Worm (Caenorhabditis elegans): ENCODE measurements around the gene C25H3.14.

The C25H3.14 gene

DNA sequence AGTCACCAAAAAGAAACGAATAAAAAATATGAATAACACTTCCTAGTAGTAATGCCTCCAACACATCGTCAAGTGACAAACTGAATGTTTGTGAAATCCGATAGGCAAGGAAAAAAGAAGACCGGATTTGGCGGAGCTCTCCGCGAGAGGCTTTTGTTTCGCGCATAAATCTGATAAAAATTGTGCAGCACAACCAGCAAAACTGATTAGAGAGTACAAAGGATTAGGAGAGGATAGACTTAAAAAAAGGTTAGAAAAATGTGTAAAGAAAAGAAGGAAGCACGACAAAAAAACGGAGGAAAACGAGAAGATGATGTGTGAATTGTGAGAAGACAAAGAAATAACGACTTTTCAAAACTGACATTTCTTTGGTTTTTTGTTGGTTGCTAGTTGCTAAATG lies 32.8 kb downstream of the C25H3.14 start, which contains the start of gene rab-3:
Gene rab-3 (minus strand): TSS at position 147 of the 400 bp plus-strand sequence.
- TF ChIP-seq fos-1 (tag; optimal IDR thresholded peaks at IDR 0.05) (no peak), fkh-10 (GFP tag; optimal IDR thresholded peaks at IDR 0.05) (peak; percentile 66)

DNA sequence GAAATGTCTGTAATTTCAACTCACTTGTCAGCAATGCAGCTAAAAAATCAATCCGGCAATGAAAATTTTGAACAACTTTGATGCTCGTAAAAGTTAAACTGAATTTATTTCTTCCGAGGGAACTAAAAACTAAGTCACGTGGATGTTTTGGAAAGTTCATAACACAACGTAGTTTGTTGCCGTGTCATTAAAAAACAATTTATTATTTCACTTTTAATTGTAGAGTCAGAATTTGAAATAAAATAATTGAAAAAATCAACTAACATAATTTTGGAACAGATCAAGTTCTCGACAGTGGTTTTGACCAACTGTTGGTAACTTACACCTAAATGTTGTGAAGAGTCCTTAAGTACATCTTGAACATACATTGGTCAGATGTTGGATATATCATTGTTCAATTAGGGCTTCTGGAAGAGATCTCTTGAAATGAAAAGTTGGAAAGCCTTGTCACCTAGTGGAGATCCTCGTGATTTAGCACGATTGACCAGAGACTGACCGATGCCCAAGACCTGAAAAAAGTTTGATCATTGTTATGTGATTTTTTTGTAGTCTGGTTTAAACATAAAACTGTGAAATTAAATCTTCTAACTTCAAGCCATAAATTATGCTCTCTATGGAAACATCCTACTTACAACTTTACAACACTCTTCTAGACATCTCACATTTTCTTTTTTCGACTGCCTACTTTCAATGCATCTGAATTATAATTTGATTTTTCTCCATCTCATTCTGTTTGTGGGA lies 35.6 kb downstream of the C25H3.14 start, which contains the start of the genes C18A3.7 and C18A3.11:
Gene C18A3.7 (minus strand): TSS at position 101 of the 741 bp plus-strand sequence.
Gene C18A3.11 (plus strand): TSS at position 691 of the 741 bp plus-strand sequence.
- TF ChIP-seq ztf-4 (tag; optimal IDR thresholded peaks at IDR 0.05) (no peak), nfya-1 (tag; optimal IDR thresholded peaks at IDR 0.05; ENCODE audit: insufficient read depth) (no peak), egl-5 (tag; optimal IDR thresholded peaks at IDR 0.05) (no peak), zag-1 (tag; optimal IDR thresholded peaks at IDR 0.05) (no peak), ZK546.5 (tag; optimal IDR thresholded peaks at IDR 0.05) (no peak), ztf-11 (tag; optimal IDR thresholded peaks at IDR 0.05) (no peak), skn-1 (tag; optimal IDR thresholded peaks at IDR 0.05) (no peak), nhr-25 (tag; optimal IDR thresholded peaks at IDR 0.05) (no peak), fos-1 (tag; optimal IDR thresholded peaks at IDR 0.05) (no peak), ceh-82 (tag; optimal IDR thresholded peaks at IDR 0.05) (no peak), ceh-9 (tag; optimal IDR thresholded peaks at IDR 0.05) (no peak), elt-2 (tag; optimal IDR thresholded peaks at IDR 0.05) (no peak), pha-4 (tag; optimal IDR thresholded peaks at IDR 0.05) (no peak), lin-39 (tag; optimal IDR thresholded peaks at IDR 0.05) (no peak), nhr-237 (tag; optimal IDR thresholded peaks at IDR 0.05) (no peak), ceh-28 (tag; optimal IDR thresholded peaks at IDR 0.05) (no peak), unc-39 (tag; optimal IDR thresholded peaks at IDR 0.05) (no peak), nhr-43 (tag; optimal IDR thresholded peaks at IDR 0.05; ENCODE audit: poor library complexity, severe bottlenecking) (no peak), nhr-12 (tag; optimal IDR thresholded peaks at IDR 0.05) (no peak)

DNA sequence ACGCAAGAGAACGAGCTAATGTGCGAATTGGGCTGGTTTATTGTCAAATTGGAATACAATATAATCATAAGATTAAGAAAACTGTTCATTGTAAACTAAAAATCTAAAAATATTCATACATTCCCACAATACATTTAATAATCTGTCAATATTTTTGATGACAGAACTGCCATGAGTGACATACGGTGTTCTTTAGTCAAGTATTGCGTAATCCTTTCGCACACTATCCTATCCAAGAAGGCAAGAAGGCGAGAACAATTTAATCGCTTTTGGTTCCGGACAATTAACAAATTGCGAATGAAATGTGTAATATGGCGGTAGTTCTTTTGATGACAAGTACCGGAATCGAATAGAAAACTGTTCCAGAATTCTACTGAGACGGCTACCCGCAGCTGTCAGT lies 40.0 kb downstream of the C25H3.14 start:
- no peak for TF ChIP-seq lsy-12 (tag; optimal IDR thresholded peaks at IDR 0.05)
- no peak for TF ChIP-seq fkh-10 (GFP tag; optimal IDR thresholded peaks at IDR 0.05)
- TF ChIP-seq fos-1 (tag; optimal IDR thresholded peaks at IDR 0.05) = no peak
- no peak for TF ChIP-seq daf-12 (tag; optimal IDR thresholded peaks at IDR 0.05)
- TF ChIP-seq ZK546.5 (tag; optimal IDR thresholded peaks at IDR 0.05) = no peak
- TF ChIP-seq eor-1 (tag; optimal IDR thresholded peaks at IDR 0.05) = no peak
- TF ChIP-seq unc-39 (tag; optimal IDR thresholded peaks at IDR 0.05) = no peak
- TF ChIP-seq nhr-237 (tag; optimal IDR thresholded peaks at IDR 0.05) = no peak
- no peak for TF ChIP-seq elt-3 (tag; optimal IDR thresholded peaks at IDR 0.05)
- TF ChIP-seq nhr-67 (tag; optimal IDR thresholded peaks at IDR 0.05) = no peak
- TF ChIP-seq R02D3.7 (tag; optimal IDR thresholded peaks at IDR 0.05) = no peak
- no peak for TF ChIP-seq elt-2 (tag; optimal IDR thresholded peaks at IDR 0.05)
- no peak for TF ChIP-seq ceh-16 (tag; optimal IDR thresholded peaks at IDR 0.05)

ce11 chrII:5735744-5736143 lies 40.8 kb downstream of the C25H3.14 start:
- TF ChIP-seq R02D3.7 (tag; optimal IDR thresholded peaks at IDR 0.05) (no peak), elt-1 (tag; optimal IDR thresholded peaks at IDR 0.05) (peak; percentile 74)

DNA sequence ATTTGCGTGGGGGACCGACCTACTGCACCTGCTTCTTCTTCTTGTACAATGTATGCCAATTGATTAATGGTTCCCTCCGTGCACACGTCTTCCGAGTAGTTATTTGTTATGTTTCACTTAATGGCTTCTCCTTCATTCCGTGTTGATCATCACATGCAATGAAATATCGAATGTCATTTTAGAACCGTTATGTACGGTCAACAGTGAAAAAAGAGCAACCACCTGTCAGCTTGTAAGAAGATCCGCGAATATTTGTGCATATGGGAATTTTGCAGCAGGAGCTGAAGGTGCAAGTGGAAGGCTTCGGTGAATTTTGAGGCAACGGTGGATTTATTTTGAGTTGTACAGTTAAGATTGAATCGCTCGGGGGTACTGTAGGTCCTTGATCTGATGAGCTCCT lies 41.7 kb downstream of the C25H3.14 start:
- TF ChIP-seq daf-12 (tag; optimal IDR thresholded peaks at IDR 0.05) (no peak), lin-39 (tag; optimal IDR thresholded peaks at IDR 0.05) (no peak), mdl-1 (tag; optimal IDR thresholded peaks at IDR 0.05) (no peak), fkh-2 (tag; optimal IDR thresholded peaks at IDR 0.05) (no peak), jun-1 (tag; optimal IDR thresholded peaks at IDR 0.05) (no peak)

- TF ChIP-seq sea-2 (GFP tag; optimal IDR thresholded peaks at IDR 0.05) = no peak
- no peak for TF ChIP-seq tbx-2 (tag; optimal IDR thresholded peaks at IDR 0.05)
- no peak for TF ChIP-seq nhr-25 (tag; optimal IDR thresholded peaks at IDR 0.05)
- TF ChIP-seq lin-15B (tag; optimal IDR thresholded peaks at IDR 0.05) = no peak
- no peak for TF ChIP-seq nhr-12 (tag; optimal IDR thresholded peaks at IDR 0.05)
- TF ChIP-seq mdl-1 (tag; optimal IDR thresholded peaks at IDR 0.05) = no peak
- no peak for TF ChIP-seq ZK546.5 (tag; optimal IDR thresholded peaks at IDR 0.05)
Observed at ce11 chrII:5738795-5739194, 43.9 kb downstream of the C25H3.14 start, which contains the start of gene hlh-14. hlh-14 (minus strand) TSS chrII:5738895.
